Fruit fly (Drosophila melanogaster): Measurements from ENCODE around the gene CG34164.

The CG34164 gene

dm6 chr2L:12024104-12024503 lies 32.0 kb upstream of the CG34164 start:
- TF ChIP-seq lz (GFP tag; optimal IDR thresholded peaks at IDR 0.05) (no peak), Sox102F (GFP tag; optimal IDR thresholded peaks at IDR 0.05) (no peak), CG9139 (GFP tag; optimal IDR thresholded peaks at IDR 0.05) (no peak), dsx (GFP tag; optimal IDR thresholded peaks at IDR 0.05; ENCODE audit: poor library complexity, severe bottlenecking) (no peak), cyc (GFP tag; optimal IDR thresholded peaks at IDR 0.05) (no peak), esn (GFP tag; optimal IDR thresholded peaks at IDR 0.05) (no peak), CG8119 (GFP tag; IDR thresholded peaks at IDR 0.05) (no peak), CG1621 (tag; optimal IDR thresholded peaks at IDR 0.05) (no peak), salr (GFP tag; optimal IDR thresholded peaks at IDR 0.05) (no peak), acj6 (GFP tag; optimal IDR thresholded peaks at IDR 0.05) (no peak), CG11902 (GFP tag; optimal IDR thresholded peaks at IDR 0.05) (no peak), Eip93F (GFP tag; optimal IDR thresholded peaks at IDR 0.05) (no peak), fd85E (GFP tag; optimal IDR thresholded peaks at IDR 0.05) (no peak), vri (GFP tag; optimal IDR thresholded peaks at IDR 0.05) (no peak), fd59A (GFP tag; optimal IDR thresholded peaks at IDR 0.05) (no peak)

- TF ChIP-seq CG8119 (GFP tag; IDR thresholded peaks at IDR 0.05) = no peak
- no peak for TF ChIP-seq CG10669 (GFP tag; optimal IDR thresholded peaks at IDR 0.05)
- peak; percentile 41 for TF ChIP-seq dsx (GFP tag; optimal IDR thresholded peaks at IDR 0.05; ENCODE audit: poor library complexity, severe bottlenecking)
- no peak for TF ChIP-seq CG8319 (GFP tag; optimal IDR thresholded peaks at IDR 0.05)
- no peak for TF ChIP-seq vri (GFP tag; optimal IDR thresholded peaks at IDR 0.05)
- peak; percentile 49 for TF ChIP-seq CG15336 (GFP tag; IDR thresholded peaks at IDR 0.05)
- peak; percentile 55 for TF ChIP-seq svp (GFP tag)
- TF ChIP-seq lz (GFP tag; optimal IDR thresholded peaks at IDR 0.05) = no peak
- peak; percentile 51 for TF ChIP-seq esn (GFP tag; optimal IDR thresholded peaks at IDR 0.05)
- TF ChIP-seq net (GFP tag; optimal IDR thresholded peaks at IDR 0.05) = peak; percentile 49
- peak; percentile 25 for TF ChIP-seq fd59A (GFP tag; optimal IDR thresholded peaks at IDR 0.05)
- TF ChIP-seq CG6792 (GFP tag; optimal IDR thresholded peaks at IDR 0.05) = no peak
- TF ChIP-seq spab (GFP tag; optimal IDR thresholded peaks at IDR 0.05) = peak; percentile 27
- TF ChIP-seq Blimp-1 (GFP tag; optimal IDR thresholded peaks at IDR 0.05) = no peak
- peak; percentile 38 for TF ChIP-seq CG3032 (tag; optimal IDR thresholded peaks at IDR 0.05)
- peak; percentile 70; the same call in 2 of the 3 replicates for TF ChIP-seq eg (GFP tag; IDR thresholded peaks at IDR 0.05)
- TF ChIP-seq CG11762 (GFP tag; optimal IDR thresholded peaks at IDR 0.05; ENCODE audit: insufficient read depth) = no peak
- no peak for TF ChIP-seq CG8632 (GFP tag; optimal IDR thresholded peaks at IDR 0.05)
- no peak for TF ChIP-seq Ets21C (GFP tag; optimal IDR thresholded peaks at IDR 0.05)
- TF ChIP-seq Sox14 (GFP tag; optimal IDR thresholded peaks at IDR 0.05) = peak; percentile 61
- TF ChIP-seq Gug (GFP tag; IDR thresholded peaks at IDR 0.05) = no peak
- peak; percentile 8 for TF ChIP-seq achi (GFP tag; optimal IDR thresholded peaks at IDR 0.05)
- TF ChIP-seq Eip78C (GFP tag) = peak; percentile 77
- TF ChIP-seq Hr38 (GFP tag; optimal IDR thresholded peaks at IDR 0.05) = no peak
- no peak for TF ChIP-seq fkh (GFP tag; optimal IDR thresholded peaks at IDR 0.05)
- TF ChIP-seq Met (GFP tag; optimal IDR thresholded peaks at IDR 0.05) = no peak
- no peak for TF ChIP-seq CG11294 (GFP tag; IDR thresholded peaks at IDR 0.05)
- TF ChIP-seq CG11902 (GFP tag; optimal IDR thresholded peaks at IDR 0.05) = no peak
- TF ChIP-seq CG6163 (GFP tag; IDR thresholded peaks at IDR 0.05) = peak; percentile 54; the same call in 2 of the 3 replicates
- TF ChIP-seq Sox102F (GFP tag; optimal IDR thresholded peaks at IDR 0.05) = peak; percentile 4
- no peak for TF ChIP-seq CG9139 (GFP tag; optimal IDR thresholded peaks at IDR 0.05)
- peak; percentile 22 for TF ChIP-seq CG10631 (GFP tag; optimal IDR thresholded peaks at IDR 0.05)
- TF ChIP-seq CG34406 (GFP tag; optimal IDR thresholded peaks at IDR 0.05) = no peak
- TF ChIP-seq OdsH (GFP tag; optimal IDR thresholded peaks at IDR 0.05) = no peak
- no peak for TF ChIP-seq Eip93F (GFP tag; optimal IDR thresholded peaks at IDR 0.05)
- no peak for TF ChIP-seq CG6854 (GFP tag; optimal IDR thresholded peaks at IDR 0.05)
- TF ChIP-seq ss (GFP tag; optimal IDR thresholded peaks at IDR 0.05) = peak; percentile 35 to 44
- no peak for TF ChIP-seq fd85E (GFP tag; optimal IDR thresholded peaks at IDR 0.05)
- peak; percentile 4 for TF ChIP-seq Eip75B (GFP tag; optimal IDR thresholded peaks at IDR 0.05)
- peak; percentile 21 for TF ChIP-seq Ets96B (tag; optimal IDR thresholded peaks at IDR 0.05)
- TF ChIP-seq acj6 (GFP tag; optimal IDR thresholded peaks at IDR 0.05) = no peak
- peak; percentile 17 for TF ChIP-seq cyc (GFP tag; optimal IDR thresholded peaks at IDR 0.05)
- TF ChIP-seq CG6808 (GFP tag; optimal IDR thresholded peaks at IDR 0.05) = peak; percentile 33
- no peak for TF ChIP-seq Hr39 (GFP tag; optimal IDR thresholded peaks at IDR 0.05)
- TF ChIP-seq dac (GFP tag; optimal IDR thresholded peaks at IDR 0.05) = no peak
- no peak for TF ChIP-seq CG16779 (tag; optimal IDR thresholded peaks at IDR 0.05)
Observed at dm6 chr2L:12025505-12025904, 30.6 kb upstream of the CG34164 start.

Data from whole organism, prepupa.